Worm (Caenorhabditis elegans) whole organism, L3 larva: ENCODE data around the gene F23H11.4.
A peak's percentile ranks its signal among the peaks of the same experiment; 100 is the strongest.

ENCODE experiments used
- R02D3.7 ChIP-seq: fragments of 150-350 bp; optimal IDR thresholded peaks from 2 replicates; lab custom pipeline; 2014; ENCODE audit warnings: missing biosample characterization, missing genetic modification characterization
- aly-2 ChIP-seq: fragments of 150-350 bp; optimal IDR thresholded peaks from 2 replicates; lab custom pipeline; 2014; ENCODE audit warnings: missing biosample characterization, missing genetic modification characterization
- ceh-82 ChIP-seq: fragments of 150-350 bp; optimal IDR thresholded peaks from 2 replicates; lab custom pipeline; 2014; ENCODE audit warnings: missing biosample characterization, missing genetic modification characterization
- ceh-9 ChIP-seq: sonication (generic microtip); optimal IDR thresholded peaks from 2 replicates; lab custom pipeline; 2018; ENCODE audit warnings: missing biosample characterization, missing genetic modification characterization
- daf-12 ChIP-seq: fragments of 150-350 bp; optimal IDR thresholded peaks from 2 replicates; lab custom pipeline; 2014; ENCODE audit warnings: missing biosample characterization, missing genetic modification reagents, missing genetic modification characterization
- egl-27 ChIP-seq: sonication (generic microtip); optimal IDR thresholded peaks from 4 replicates; lab custom pipeline; 2017; ENCODE audit warnings: missing biosample characterization, missing genetic modification reagents, missing genetic modification characterization
- elt-1 ChIP-seq: fragments of 150-350 bp; optimal IDR thresholded peaks from 2 replicates; lab custom pipeline; 2014; ENCODE audit warnings: missing biosample characterization, missing genetic modification characterization
- elt-3 ChIP-seq, 3 experiments: fragments of 150-350 bp in 1 of 3; sonication (generic microtip) in 2 of 3; optimal IDR thresholded peaks; 2 replicates in 2 of 3; 4 replicates in 1 of 3; lab custom pipeline; 2014 to 2017; ENCODE audit warnings: missing biosample characterization in 3 of 3, missing genetic modification characterization in 3 of 3
- eor-1 ChIP-seq, 2 experiments: fragments of 150-350 bp; optimal IDR thresholded peaks; 2 replicates each; lab custom pipeline; 2014 to 2018; ENCODE audit warnings: missing biosample characterization in 2 of 2, missing genetic modification characterization in 2 of 2
- fkh-10 ChIP-seq: sonication (generic microtip); optimal IDR thresholded peaks from 2 replicates; lab custom pipeline; 2017; ENCODE audit warnings: missing biosample characterization, missing genetic modification reagents, missing genetic modification characterization
- fkh-2 ChIP-seq: fragments of 150-350 bp; optimal IDR thresholded peaks from 2 replicates; lab custom pipeline; 2014; ENCODE audit warnings: missing biosample characterization, missing genetic modification reagents, missing genetic modification characterization
- fos-1 ChIP-seq: fragments of 150-350 bp; optimal IDR thresholded peaks from 2 replicates; lab custom pipeline; 2014; ENCODE audit warnings: missing biosample characterization, missing genetic modification characterization
- hmg-11 ChIP-seq: sonication (generic microtip); optimal IDR thresholded peaks from 2 replicates; lab custom pipeline; 2016; ENCODE audit warnings: missing genetic modification characterization, missing compliant biosample characterization
- lin-15B ChIP-seq: fragments of 150-350 bp; optimal IDR thresholded peaks from 2 replicates; lab custom pipeline; 2014; ENCODE audit warnings: missing biosample characterization, missing genetic modification characterization
- lsy-12 ChIP-seq: sonication (generic microtip); optimal IDR thresholded peaks from 2 replicates; lab custom pipeline; 2016; ENCODE audit warnings: mild to moderate bottlenecking, missing genetic modification characterization, missing compliant biosample characterization
- mdl-1 ChIP-seq: fragments of 150-350 bp; optimal IDR thresholded peaks from 2 replicates; lab custom pipeline; 2014; ENCODE audit warnings: missing biosample characterization, missing genetic modification characterization
- mml-1 ChIP-seq: fragments of 150-350 bp; sonication (generic microtip); optimal IDR thresholded peaks from 3 replicates; lab custom pipeline; 2014; ENCODE audit warnings: missing biosample characterization, missing genetic modification characterization
- nfya-1 ChIP-seq: sonication (generic microtip); optimal IDR thresholded peaks from 2 replicates; lab custom pipeline; 2017; ENCODE audit warnings: missing genetic modification characterization, mild to moderate bottlenecking, missing compliant biosample characterization, antibody characterized with exemption, moderate library complexity; ENCODE audit not compliant: insufficient read depth
- nhr-11 ChIP-seq: fragments of 150-350 bp; optimal IDR thresholded peaks from 2 replicates; lab custom pipeline; 2014; ENCODE audit warnings: missing biosample characterization, missing genetic modification characterization
- nhr-23 ChIP-seq: fragments of 150-350 bp; optimal IDR thresholded peaks from 2 replicates; lab custom pipeline; 2014; ENCODE audit warnings: missing biosample characterization, missing genetic modification reagents, missing genetic modification characterization
- nhr-237 ChIP-seq: fragments of 150-350 bp; optimal IDR thresholded peaks from 2 replicates; lab custom pipeline; 2014; ENCODE audit warnings: missing biosample characterization, missing genetic modification characterization
- nhr-25 ChIP-seq: sonication (generic microtip); optimal IDR thresholded peaks from 2 replicates; lab custom pipeline; 2017; ENCODE audit warnings: missing biosample characterization, missing genetic modification characterization
- nhr-28 ChIP-seq: fragments of 150-350 bp; optimal IDR thresholded peaks from 2 replicates; lab custom pipeline; 2014; ENCODE audit warnings: missing biosample characterization, missing genetic modification characterization
- nhr-43 ChIP-seq: sonication (generic microtip); optimal IDR thresholded peaks from 2 replicates; lab custom pipeline; 2016; ENCODE audit warnings: mild to moderate bottlenecking, missing genetic modification characterization, missing compliant biosample characterization; ENCODE audit not compliant: poor library complexity, severe bottlenecking
- nhr-67 ChIP-seq: fragments of 150-350 bp; optimal IDR thresholded peaks from 2 replicates; lab custom pipeline; 2014; ENCODE audit warnings: missing biosample characterization, missing genetic modification characterization
- nhr-76 ChIP-seq: fragments of 150-350 bp; sonication (generic microtip); optimal IDR thresholded peaks from 5 replicates; lab custom pipeline; 2014; ENCODE audit warnings: missing biosample characterization, missing genetic modification characterization
- nhr-77 ChIP-seq: fragments of 150-350 bp; optimal IDR thresholded peaks from 2 replicates; lab custom pipeline; 2014; ENCODE audit warnings: missing biosample characterization, missing genetic modification characterization
- pha-4 ChIP-seq: fragments of 150-350 bp; optimal IDR thresholded peaks from 2 replicates; lab custom pipeline; 2014; ENCODE audit warnings: missing biosample characterization, missing genetic modification reagents, missing genetic modification characterization
- pqm-1 ChIP-seq: fragments of 150-350 bp; optimal IDR thresholded peaks from 2 replicates; lab custom pipeline; 2017; ENCODE audit warnings: missing biosample characterization, missing genetic modification characterization, inconsistent platforms
- skn-1 ChIP-seq: fragments of 150-350 bp; optimal IDR thresholded peaks from 2 replicates; lab custom pipeline; 2014; ENCODE audit warnings: missing biosample characterization, missing genetic modification characterization
- snpc-4 ChIP-seq: fragments of 150-350 bp; optimal IDR thresholded peaks from 2 replicates; lab custom pipeline; 2014; ENCODE audit warnings: missing biosample characterization, missing genetic modification characterization
- tbx-2 ChIP-seq: sonication (generic microtip); optimal IDR thresholded peaks from 2 replicates; lab custom pipeline; 2016; ENCODE audit warnings: mild to moderate bottlenecking, missing genetic modification characterization, missing compliant biosample characterization
- unc-39 ChIP-seq: sonication (generic microtip); optimal IDR thresholded peaks from 4 replicates; lab custom pipeline; 2017; ENCODE audit warnings: missing biosample characterization, missing genetic modification characterization
- unc-62 ChIP-seq: fragments of 150-350 bp; sonication (generic microtip); optimal IDR thresholded peaks from 4 replicates; lab custom pipeline; 2014; ENCODE audit warnings: missing biosample characterization, missing genetic modification reagents, missing genetic modification characterization
- zag-1 ChIP-seq: fragments of 150-350 bp; optimal IDR thresholded peaks from 2 replicates; lab custom pipeline; 2014; ENCODE audit warnings: missing biosample characterization, missing genetic modification characterization
- ztf-11 ChIP-seq: fragments of 150-350 bp; optimal IDR thresholded peaks from 2 replicates; lab custom pipeline; 2014; ENCODE audit warnings: missing biosample characterization, missing genetic modification characterization
- ztf-4 ChIP-seq: fragments of 150-350 bp; optimal IDR thresholded peaks from 2 replicates; lab custom pipeline; 2014; ENCODE audit warnings: missing biosample characterization, missing genetic modification characterization

The F23H11.4 gene

ce11 chrIII:861819-862356 lies 45.5 kb downstream of the F23H11.4 start, which contains the start of gene arx-4:
arx-4 (plus strand) TSS chrIII:862306.
- TF ChIP-seq mdl-1 (tag; lab: Kevin White, UChicago) (no peak), lin-15B (tag; lab: Kevin White, UChicago) (no peak), zag-1 (tag; lab: Kevin White, UChicago) (no peak), hmg-11 (tag; lab: Kevin White, UChicago) (peak; percentile 10), pha-4 (peak; percentile 88), elt-3 (tag; optimal IDR thresholded peaks at IDR 0.05; lab: Kevin White, UChicago) (no peak), nhr-11 (no peak)
- TF ChIP-seq, all 47 proteins: peak for 2

- no peak for TF ChIP-seq ceh-82 (tag; lab: Kevin White, UChicago)
- TF ChIP-seq nhr-11: no peak
- TF ChIP-seq pqm-1: no peak
- TF ChIP-seq mdl-1 (tag; lab: Kevin White, UChicago): no peak
- no peak for TF ChIP-seq mml-1
- no peak for TF ChIP-seq nhr-77
- no peak for TF ChIP-seq nhr-23
- TF ChIP-seq ceh-9 (tag; lab: Kevin White, UChicago): no peak
- TF ChIP-seq daf-12 (tag; lab: Kevin White, UChicago): no peak
- TF ChIP-seq tbx-2 (tag; lab: Kevin White, UChicago): no peak
- TF ChIP-seq ztf-11: no peak
- TF ChIP-seq nfya-1: no peak
- TF ChIP-seq nhr-25 (tag; lab: Kevin White, UChicago): no peak
- TF ChIP-seq skn-1 (tag; lab: Kevin White, UChicago): no peak
- TF ChIP-seq nhr-237 (tag; lab: Kevin White, UChicago): no peak
- no peak for TF ChIP-seq fkh-10
- TF ChIP-seq nhr-43 (tag; lab: Kevin White, UChicago): no peak
- TF ChIP-seq nhr-28 (tag; lab: Kevin White, UChicago): no peak
Observed at ce11 chrIII:859898-860297, 47.4 kb downstream of the F23H11.4 start, which contains the start of gene exos-4.2. exos-4.2 (plus strand) TSS chrIII:860198.

- no peak for TF ChIP-seq pqm-1
Observed at ce11 chrIII:856908-857307, 50.4 kb downstream of the F23H11.4 start.

ce11 chrIII:856260-856659 lies 51.1 kb downstream of the F23H11.4 start, which contains the start of gene K02F3.12:
K02F3.12 (plus strand) TSS chrIII:856560.
- TF ChIP-seq elt-3 (tag; optimal IDR thresholded peaks at IDR 0.05; lab: Kevin White, UChicago) (no peak), fkh-10 (no peak), snpc-4 (no peak), nhr-11 (no peak), fos-1 (tag; lab: Kevin White, UChicago) (no peak), nhr-67 (tag; lab: Kevin White, UChicago) (no peak), ztf-4 (tag; lab: Kevin White, UChicago) (no peak)
- TF ChIP-seq, all 47 proteins: peak for 0

DNA sequence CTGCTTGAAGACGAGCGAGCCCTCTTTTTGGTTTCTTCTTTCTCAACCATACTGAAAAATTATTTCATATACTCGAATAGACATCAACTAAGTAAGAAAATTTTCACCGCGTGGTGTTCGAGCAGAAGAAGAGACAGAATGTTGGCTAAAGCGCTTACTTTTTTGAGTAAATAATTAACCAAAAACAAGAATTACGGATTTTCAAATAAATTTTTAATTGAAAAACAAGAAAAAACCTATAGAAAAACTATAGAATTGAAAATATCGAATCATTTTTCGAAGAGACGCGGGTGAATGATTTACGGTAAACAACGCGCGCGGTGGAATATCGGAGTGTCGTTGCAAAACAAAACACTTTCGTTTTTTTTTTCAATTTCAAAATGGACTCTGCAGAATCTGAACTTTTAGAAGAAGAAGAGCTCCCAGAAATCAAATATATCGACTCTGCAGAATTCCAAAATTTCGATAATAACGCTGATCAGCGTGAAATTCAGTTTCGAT lies 53.4 kb downstream of the F23H11.4 start, which contains the start of the genes rnp-5 and tag-51:
Gene rnp-5 (minus strand): TSS at position 51 of the 501 bp plus-strand sequence.
Gene tag-51 (plus strand): TSS at position 363 of the 501 bp plus-strand sequence.
- no peak for TF ChIP-seq elt-1 (tag; lab: Kevin White, UChicago)
- TF ChIP-seq pha-4: peak; percentile 53
- TF ChIP-seq R02D3.7: peak; percentile 51
- peak; percentile 21 for TF ChIP-seq lin-15B (tag; lab: Kevin White, UChicago)
- TF ChIP-seq egl-27 (tag; lab: Kevin White, UChicago): no peak

DNA sequence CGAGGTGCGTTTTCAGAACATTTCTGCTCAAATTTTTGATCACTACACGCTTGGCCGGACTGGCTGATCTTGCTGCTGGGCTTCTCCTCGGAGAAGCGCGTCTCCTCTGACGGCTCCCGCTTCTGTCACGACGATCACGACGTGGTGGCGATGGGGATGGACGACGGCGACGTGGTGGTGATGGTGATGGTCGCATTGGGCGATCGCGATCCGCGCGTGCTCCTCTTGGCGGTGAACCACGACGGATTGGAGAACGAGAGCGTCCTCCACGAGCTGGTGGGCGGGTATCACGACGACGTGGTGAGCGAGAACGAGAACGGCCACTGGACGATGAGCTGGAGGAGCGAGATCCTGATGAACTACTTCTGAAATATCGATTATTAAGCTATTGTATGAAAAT lies 53.9 kb downstream of the F23H11.4 start:
- TF ChIP-seq unc-39 (tag; lab: Kevin White, UChicago) (no peak), ceh-82 (tag; lab: Kevin White, UChicago) (no peak), fkh-2 (no peak), eor-1 (tag; optimal IDR thresholded peaks at IDR 0.05; lab: Kevin White, UChicago) (no peak), mml-1 (no peak), elt-3 (tag; optimal IDR thresholded peaks at IDR 0.05; lab: Kevin White, UChicago) (no peak), unc-62 (GFP tag; lab: Kevin White, UChicago) (no peak), fos-1 (tag; lab: Kevin White, UChicago) (no peak), zag-1 (tag; lab: Kevin White, UChicago) (no peak), nhr-76 (tag; lab: Kevin White, UChicago) (no peak), mdl-1 (tag; lab: Kevin White, UChicago) (no peak), pqm-1 (no peak), elt-1 (tag; lab: Kevin White, UChicago) (no peak), lsy-12 (tag; lab: Kevin White, UChicago) (no peak), nhr-43 (tag; lab: Kevin White, UChicago) (no peak), nhr-11 (no peak), pha-4 (no peak), aly-2 (tag; lab: Kevin White, UChicago) (no peak), skn-1 (tag; lab: Kevin White, UChicago) (no peak), nhr-25 (tag; lab: Kevin White, UChicago) (no peak)
